Fruit fly (Drosophila melanogaster) whole organism, embryonic: ENCODE measurements around the gene Lcp65Ab1.
A peak's percentile ranks its signal among the peaks of the same experiment; 100 is the strongest.

ENCODE experiments used
- B-H2 ChIP-seq: fragments of 200-800 bp; sonication (Bioruptor generic); optimal IDR thresholded peaks from 2 replicates; lab custom pipeline; 2018; ENCODE audit warnings: missing biosample characterization, mild to moderate bottlenecking, missing genetic modification characterization
- C15 ChIP-seq: fragments of 200-800 bp; sonication (Bioruptor generic); IDR thresholded peaks from 3 replicates; pipeline ENCODE4 v1.3.6; 2022; ENCODE audit warnings: missing biosample characterization, missing genetic modification characterization
- CG1024 ChIP-seq: fragments of 200-800 bp; sonication (Bioruptor generic); IDR thresholded peaks from 2 replicates; pipeline ENCODE4 v1.3.6; 2022; ENCODE audit warnings: missing biosample characterization, missing genetic modification characterization
- CG12236 ChIP-seq: fragments of 200-800 bp; sonication (Bioruptor generic); optimal IDR thresholded peaks from 2 replicates; lab custom pipeline; 2016; ENCODE audit warnings: missing biosample characterization, missing genetic modification characterization
- CG12391 ChIP-seq: fragments of 200-800 bp; sonication (Bioruptor generic); optimal IDR thresholded peaks from 3 replicates; lab custom pipeline; 2018; ENCODE audit warnings: missing biosample characterization, mild to moderate bottlenecking, missing genetic modification characterization, moderate library complexity
- CG13123 ChIP-seq: fragments of 200-800 bp; sonication (Bioruptor generic); optimal IDR thresholded peaks from 2 replicates; lab custom pipeline; 2016; ENCODE audit warnings: missing biosample characterization, missing genetic modification characterization
- CG14965 ChIP-seq: fragments of 200-800 bp; sonication (Bioruptor generic); optimal IDR thresholded peaks from 2 replicates; lab custom pipeline; 2016; ENCODE audit warnings: missing biosample characterization, missing genetic modification characterization, borderline replicate concordance
- CG17361 ChIP-seq: fragments of 200-800 bp; sonication (Bioruptor generic); IDR thresholded peaks from 3 replicates; pipeline ENCODE4 v1.3.6; 2022; ENCODE audit warnings: missing biosample characterization, missing genetic modification characterization
- CG17568 ChIP-seq: fragments of 200-800 bp; sonication (Bioruptor generic); optimal IDR thresholded peaks from 2 replicates; lab custom pipeline; 2018; ENCODE audit warnings: missing biosample characterization, mild to moderate bottlenecking, missing genetic modification characterization, moderate library complexity
- CG17802 ChIP-seq: fragments of 200-800 bp; sonication (Bioruptor generic); optimal IDR thresholded peaks from 2 replicates; lab custom pipeline; 2018; ENCODE audit warnings: missing biosample characterization, mild to moderate bottlenecking, missing genetic modification characterization, moderate library complexity
- CG33557 ChIP-seq: fragments of 200-800 bp; sonication (Bioruptor generic); optimal IDR thresholded peaks from 2 replicates; lab custom pipeline; 2019; ENCODE audit warnings: missing biosample characterization, mild to moderate bottlenecking, missing genetic modification characterization, moderate library complexity
- CG7271 ChIP-seq: fragments of 200-800 bp; sonication (Bioruptor generic); optimal IDR thresholded peaks from 2 replicates; lab custom pipeline; 2018; ENCODE audit warnings: missing biosample characterization, mild to moderate bottlenecking, missing genetic modification characterization, moderate library complexity
- CG8359 ChIP-seq: fragments of 200-800 bp; sonication (Bioruptor generic); optimal IDR thresholded peaks from 2 replicates; lab custom pipeline; 2017; ENCODE audit warnings: missing biosample characterization, mild to moderate bottlenecking, missing genetic modification characterization, borderline replicate concordance
- CTCF ChIP-seq: fragments of 200-800 bp; sonication (Bioruptor generic); optimal IDR thresholded peaks from 2 replicates; lab custom pipeline; 2017; ENCODE audit warnings: missing biosample characterization, mild to moderate bottlenecking, missing genetic modification characterization, moderate library complexity
- CoRest ChIP-seq: fragments of 200-800 bp; sonication (Bioruptor generic); optimal IDR thresholded peaks from 3 replicates; lab custom pipeline; 2018; ENCODE audit warnings: missing biosample characterization, mild to moderate bottlenecking, missing genetic modification characterization, moderate library complexity
- Dip2 ChIP-seq: fragments of 200-800 bp; sonication (Bioruptor generic); IDR thresholded peaks from 2 replicates; pipeline ENCODE4 v1.3.6; 2022; ENCODE audit warnings: missing biosample characterization, missing genetic modification characterization
- GATAe ChIP-seq: fragments of 200-800 bp; sonication (Bioruptor generic); conservative IDR thresholded peaks from 2 replicates; pipeline ENCODE4 v1.3.6; 2022; ENCODE audit warnings: missing biosample characterization, missing genetic modification characterization
- HmgD ChIP-seq: fragments of 200-800 bp; sonication (Bioruptor generic); optimal IDR thresholded peaks from 3 replicates; lab custom pipeline; 2016; ENCODE audit warnings: missing biosample characterization, missing genetic modification characterization
- HmgZ ChIP-seq: fragments of 200-800 bp; sonication (Bioruptor generic); optimal IDR thresholded peaks from 2 replicates; lab custom pipeline; 2018; ENCODE audit warnings: missing biosample characterization, mild to moderate bottlenecking, missing genetic modification characterization
- Hr39 ChIP-seq: fragments of >200 bp; optimal IDR thresholded peaks from 2 replicates; lab custom pipeline; 2017
- Hr51 ChIP-seq, 2 experiments: fragments of 200-800 bp; sonication (Bioruptor generic); optimal IDR thresholded peaks; 2 replicates in 1 of 2; 3 replicates in 1 of 2; lab custom pipeline; 2016 to 2018; ENCODE audit warnings: missing biosample characterization in 2 of 2, missing genetic modification characterization in 2 of 2, mild to moderate bottlenecking in 1 of 2, moderate library complexity in 1 of 2
- MBD-R2 ChIP-seq: fragments of 200-800 bp; sonication (Bioruptor generic); IDR thresholded peaks from 2 replicates; pipeline ENCODE4 v1.3.6; 2022; ENCODE audit warnings: missing biosample characterization, missing genetic modification characterization
- Mes4 ChIP-seq: fragments of 200-800 bp; sonication (Bioruptor generic); optimal IDR thresholded peaks from 2 replicates; lab custom pipeline; 2016; ENCODE audit warnings: missing biosample characterization, missing genetic modification characterization
- Nf-YA ChIP-seq: fragments of 200-800 bp; sonication (Bioruptor generic); IDR thresholded peaks from 2 replicates; pipeline ENCODE4 v1.3.6; 2022; ENCODE audit warnings: missing biosample characterization, missing genetic modification characterization
- PHDP ChIP-seq: fragments of 200-800 bp; sonication (Bioruptor generic); optimal IDR thresholded peaks from 3 replicates; lab custom pipeline; 2018; ENCODE audit warnings: missing biosample characterization, mild to moderate bottlenecking, missing genetic modification characterization, moderate library complexity
- TFAM ChIP-seq: fragments of 200-800 bp; sonication (Bioruptor generic); optimal IDR thresholded peaks from 2 replicates; lab custom pipeline; 2017; ENCODE audit warnings: missing biosample characterization, missing genetic modification characterization, inconsistent platforms
- Trl ChIP-seq, 3 experiments: fragments of >200 bp in 2 of 3; fragments of 200-800 bp in 1 of 3; sonication (Bioruptor generic) in 1 of 3; optimal IDR thresholded peaks; 2 replicates in 1 of 3; 3 replicates in 2 of 3; lab custom pipeline; 2016 to 2017; ENCODE audit warnings: missing biosample characterization in 1 of 3, missing genetic modification characterization in 1 of 3
- ap ChIP-seq: fragments of 200-800 bp; sonication (Bioruptor generic); IDR thresholded peaks from 2 replicates; pipeline ENCODE4 v1.3.6; 2022; ENCODE audit warnings: missing biosample characterization, missing genetic modification characterization
- az2 ChIP-seq: fragments of 200-800 bp; sonication (Bioruptor generic); optimal IDR thresholded peaks from 3 replicates; lab custom pipeline; 2016; ENCODE audit warnings: missing biosample characterization, missing genetic modification characterization
- btn ChIP-seq: fragments of 200-800 bp; sonication (Bioruptor generic); optimal IDR thresholded peaks from 2 replicates; lab custom pipeline; 2016; ENCODE audit warnings: missing biosample characterization, missing genetic modification characterization
- cad ChIP-seq: fragments of >200 bp; optimal IDR thresholded peaks from 2 replicates; lab custom pipeline; 2017; ENCODE audit warnings: missing biosample characterization, missing genetic modification characterization
- cwo ChIP-seq: fragments of 200-800 bp; sonication (Bioruptor generic); optimal IDR thresholded peaks from 3 replicates; lab custom pipeline; 2017; ENCODE audit warnings: missing biosample characterization, missing genetic modification characterization, mild to moderate bottlenecking, moderate library complexity, missing genetic modification reagents
- dati ChIP-seq: fragments of 200-800 bp; sonication (Bioruptor generic); IDR thresholded peaks from 2 replicates; pipeline ENCODE4 v1.3.6; 2022; ENCODE audit warnings: missing biosample characterization, missing genetic modification characterization
- dmrt11E ChIP-seq: fragments of 200-800 bp; sonication (Bioruptor generic); optimal IDR thresholded peaks from 3 replicates; lab custom pipeline; 2018; ENCODE audit warnings: missing biosample characterization, mild to moderate bottlenecking, missing genetic modification characterization, moderate library complexity
- ind ChIP-seq: fragments of 200-800 bp; sonication (Bioruptor generic); optimal IDR thresholded peaks from 3 replicates; lab custom pipeline; 2016; ENCODE audit warnings: missing biosample characterization, missing genetic modification characterization
- kah ChIP-seq: fragments of 200-800 bp; sonication (Bioruptor generic); optimal IDR thresholded peaks from 2 replicates; lab custom pipeline; 2018; ENCODE audit warnings: missing biosample characterization, mild to moderate bottlenecking, missing genetic modification characterization
- knrl ChIP-seq: fragments of 200-800 bp; sonication (Bioruptor generic); IDR thresholded peaks from 3 replicates; pipeline ENCODE4 v1.3.6; 2022; ENCODE audit warnings: missing biosample characterization, missing genetic modification characterization; ENCODE audit not compliant: partially characterized antibody
- maf-S ChIP-seq: fragments of 200-800 bp; sonication (Bioruptor generic); optimal IDR thresholded peaks from 2 replicates; lab custom pipeline; 2016; ENCODE audit warnings: missing biosample characterization, missing genetic modification characterization
- oc ChIP-seq: fragments of 200-800 bp; sonication (Bioruptor generic); optimal IDR thresholded peaks from 2 replicates; lab custom pipeline; 2018; ENCODE audit warnings: missing biosample characterization, mild to moderate bottlenecking, missing genetic modification characterization, moderate library complexity
- phol ChIP-seq: fragments of 200-800 bp; sonication (Bioruptor generic); optimal IDR thresholded peaks from 3 replicates; lab custom pipeline; 2018; ENCODE audit warnings: missing biosample characterization, mild to moderate bottlenecking, missing genetic modification characterization, moderate library complexity
- ranshi ChIP-seq: fragments of 200-800 bp; sonication (Bioruptor generic); IDR thresholded peaks from 2 replicates; pipeline ENCODE4 v1.3.6; 2022; ENCODE audit warnings: missing biosample characterization, missing genetic modification characterization
- repo ChIP-seq: fragments of 200-800 bp; sonication (Bioruptor generic); optimal IDR thresholded peaks from 2 replicates; lab custom pipeline; 2016; ENCODE audit warnings: missing biosample characterization, missing genetic modification characterization
- rib ChIP-seq: fragments of 200-800 bp; sonication (Bioruptor generic); IDR thresholded peaks from 2 replicates; pipeline ENCODE4 v1.3.6; 2022; ENCODE audit warnings: missing biosample characterization, missing genetic modification characterization
- sens ChIP-seq: fragments of 200-800 bp; sonication (Bioruptor generic); peaks from one replicate; lab custom pipeline; 2016; ENCODE audit warnings: missing biosample characterization, missing genetic modification characterization
- seq ChIP-seq: fragments of 200-800 bp; sonication (Bioruptor generic); IDR thresholded peaks from 2 replicates; pipeline ENCODE4 v1.3.6; 2022; ENCODE audit warnings: missing biosample characterization, missing genetic modification characterization
- stc ChIP-seq: fragments of 200-800 bp; sonication (Bioruptor generic); IDR thresholded peaks from 2 replicates; pipeline ENCODE4 v1.3.6; 2022; ENCODE audit warnings: missing biosample characterization, missing genetic modification characterization
- tin ChIP-seq: fragments of 200-800 bp; sonication (Bioruptor generic); optimal IDR thresholded peaks from 3 replicates; lab custom pipeline; 2016; ENCODE audit warnings: missing biosample characterization, missing genetic modification characterization
- ttk ChIP-seq: fragments of 200-800 bp; sonication (Bioruptor generic); IDR thresholded peaks from 2 replicates; pipeline ENCODE4 v2.1.2; 2022; ENCODE audit warnings: missing biosample characterization, missing genetic modification characterization
- tup ChIP-seq: fragments of 200-800 bp; sonication (Bioruptor generic); optimal IDR thresholded peaks from 2 replicates; lab custom pipeline; 2016; ENCODE audit warnings: missing biosample characterization, mild to moderate bottlenecking, missing genetic modification characterization, moderate library complexity
- vfl ChIP-seq: fragments of 200-800 bp; sonication (Bioruptor generic); optimal IDR thresholded peaks from 2 replicates; lab custom pipeline; 2016; ENCODE audit warnings: missing biosample characterization, missing genetic modification characterization

Gene Lcp65Ab1

DNA sequence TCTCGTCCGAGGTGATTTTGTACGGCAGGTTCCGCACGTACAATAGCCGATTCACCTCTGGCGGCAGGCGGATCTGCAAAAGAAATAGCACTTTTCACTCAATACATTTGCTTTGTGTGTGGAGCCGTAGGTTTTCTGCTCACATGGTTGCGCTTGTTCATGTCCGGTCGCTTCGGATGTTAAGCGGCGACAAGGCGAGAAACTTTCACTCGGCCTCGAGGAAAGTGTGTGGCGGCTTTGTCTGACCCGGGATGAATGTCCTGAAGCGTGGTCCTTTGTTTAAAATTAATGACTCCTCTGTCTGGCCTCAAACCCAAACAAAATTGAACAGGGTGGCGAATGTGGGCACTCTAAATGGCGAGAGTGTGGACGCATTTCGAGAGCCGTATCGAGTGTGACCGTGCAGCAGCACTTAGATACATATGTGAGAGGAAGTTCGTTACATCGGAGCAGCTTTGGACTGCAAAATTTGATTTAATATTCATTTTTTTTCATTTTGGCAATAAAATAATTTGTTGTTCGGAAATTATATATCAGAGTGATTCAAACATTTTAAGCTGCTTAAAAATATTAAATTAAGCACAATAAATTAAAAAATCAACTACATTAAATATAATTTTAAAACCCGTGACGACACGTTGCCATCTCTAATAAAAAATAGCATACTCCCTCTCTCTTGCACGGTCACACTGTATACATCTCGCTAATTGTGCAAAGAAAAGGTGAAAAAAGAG lies 43.6 kb downstream of the Lcp65Ab1 start, which contains the start of the genes Sf3b6 and Tnpo (continued):
- peak in 1 of 2 experiments; percentile 28 for TF ChIP-seq Trl (optimal IDR thresholded peaks at IDR 0.05; lab: Kevin White, UChicago)
- TF ChIP-seq Trl (GFP tag; optimal IDR thresholded peaks at IDR 0.05; lab: Kevin White, UChicago): peak; percentile 61
- TF ChIP-seq dati (GFP tag; lab: Robert Waterston, UW): no peak
- peak; percentile 63 for TF ChIP-seq CG13123 (GFP tag; lab: Kevin White, UChicago)
- TF ChIP-seq repo (GFP tag; lab: Kevin White, UChicago): no peak
- no peak for TF ChIP-seq oc (tag; lab: Kevin White, UChicago)
- TF ChIP-seq CG8359 (GFP tag; lab: Kevin White, UChicago): no peak
- peak; percentile 80 for TF ChIP-seq tin (GFP tag; lab: Kevin White, UChicago)
- peak; percentile 54 for TF ChIP-seq CG7271 (tag; lab: Kevin White, UChicago)
- TF ChIP-seq CG33557: peak; percentile 83
- TF ChIP-seq CTCF (GFP tag; lab: Kevin White, UChicago): no peak
- TF ChIP-seq Nf-YA (GFP tag; lab: Robert Waterston, UW): peak; percentile 55; the same call in 1 of the 2 replicates
- TF ChIP-seq Hr39 (lab: Kevin White, UChicago): no peak
- peak; percentile 63 for TF ChIP-seq B-H2
- peak; percentile 46 for TF ChIP-seq maf-S (GFP tag; lab: Kevin White, UChicago)
- TF ChIP-seq CG12236 (GFP tag; lab: Kevin White, UChicago): peak; percentile 33
- TF ChIP-seq CG12391 (tag; lab: Kevin White, UChicago): peak; percentile 91
- peak; percentile 41; the same call in 1 of the 2 replicates for TF ChIP-seq CG1024 (GFP tag; lab: Robert Waterston, UW)
- peak; percentile 68 for TF ChIP-seq cwo
- TF ChIP-seq Dip2 (GFP tag; lab: Robert Waterston, UW): no peak
- TF ChIP-seq phol (tag; lab: Kevin White, UChicago): peak; percentile 91
- peak in 1 of 2 experiments; percentile 55 for TF ChIP-seq Hr51 (GFP tag; optimal IDR thresholded peaks at IDR 0.05; lab: Kevin White, UChicago)
- TF ChIP-seq ranshi (GFP tag; lab: Robert Waterston, UW): peak; percentile 89; the same call in 1 of the 2 replicates
- TF ChIP-seq HmgD (GFP tag; lab: Kevin White, UChicago): peak; percentile 9
- no peak for TF ChIP-seq PHDP (tag; lab: Kevin White, UChicago)
- peak; percentile 76 for TF ChIP-seq knrl (GFP tag; lab: Robert Waterston, UW)
- TF ChIP-seq C15 (GFP tag; lab: Robert Waterston, UW): peak; percentile 13; the same call in 1 of the 3 replicates
- TF ChIP-seq stc: peak; percentile 60; the same call in 1 of the 2 replicates
- TF ChIP-seq CG14965 (GFP tag; lab: Kevin White, UChicago): no peak
- peak; percentile 21 for TF ChIP-seq tup (GFP tag; lab: Kevin White, UChicago)
- peak; percentile 79 for TF ChIP-seq MBD-R2 (GFP tag; lab: Robert Waterston, UW)
- TF ChIP-seq TFAM (GFP tag; lab: Kevin White, UChicago): no peak
- TF ChIP-seq btn (GFP tag; lab: Kevin White, UChicago): no peak
- peak; percentile 82 for TF ChIP-seq ttk (GFP tag; lab: Robert Waterston, UW)
- TF ChIP-seq ap (GFP tag; lab: Robert Waterston, UW): 0 out of 2 replicates have a peak, but pooled peaks have one; percentile 58
- TF ChIP-seq rib (GFP tag; lab: Robert Waterston, UW): no peak
- peak; percentile 47 for TF ChIP-seq CG17802 (tag; lab: Kevin White, UChicago)
- TF ChIP-seq GATAe (GFP tag; lab: Robert Waterston, UW): 0 out of 2 replicates have a peak, but pooled peaks have one; percentile 19
- peak; percentile 30 for TF ChIP-seq kah
- peak; percentile 86 for TF ChIP-seq dmrt11E (tag; lab: Kevin White, UChicago)
- no peak for TF ChIP-seq cad
- TF ChIP-seq ind (GFP tag; lab: Kevin White, UChicago): peak; percentile 86
- TF ChIP-seq az2 (GFP tag; lab: Kevin White, UChicago): peak; percentile 85
- TF ChIP-seq Mes4 (GFP tag; lab: Kevin White, UChicago): peak; percentile 63
- peak; percentile 77 for TF ChIP-seq seq (GFP tag; lab: Robert Waterston, UW)
- TF ChIP-seq CG17568: no peak
- no peak; the same call in 1 of the 3 replicates for TF ChIP-seq CG17361
- no peak for TF ChIP-seq sens
- peak; percentile 65 for TF ChIP-seq vfl (GFP tag; lab: Kevin White, UChicago)
- peak; percentile 66 for TF ChIP-seq HmgZ
- peak; percentile 93 for TF ChIP-seq CoRest
